Fruit fly (Drosophila melanogaster) whole organism, embryonic: ENCODE results near the gene form3.

Experiments used
- CG10431 ChIP-seq: fragments of 200-800 bp; sonication (Bioruptor generic); optimal IDR thresholded peaks from 3 replicates; lab custom pipeline; 2018; ENCODE audit warnings: missing biosample characterization, mild to moderate bottlenecking, missing genetic modification characterization
- CG12236 ChIP-seq: fragments of 200-800 bp; sonication (Bioruptor generic); optimal IDR thresholded peaks from 2 replicates; lab custom pipeline; 2016; ENCODE audit warnings: missing biosample characterization, missing genetic modification characterization
- CG12391 ChIP-seq: fragments of 200-800 bp; sonication (Bioruptor generic); optimal IDR thresholded peaks from 3 replicates; lab custom pipeline; 2018; ENCODE audit warnings: missing biosample characterization, mild to moderate bottlenecking, missing genetic modification characterization, moderate library complexity
- CG12744 ChIP-seq: fragments of 200-800 bp; sonication (Bioruptor generic); optimal IDR thresholded peaks from 2 replicates; lab custom pipeline; 2016; ENCODE audit warnings: missing biosample characterization, missing genetic modification characterization
- CG13123 ChIP-seq: fragments of 200-800 bp; sonication (Bioruptor generic); optimal IDR thresholded peaks from 2 replicates; lab custom pipeline; 2016; ENCODE audit warnings: missing biosample characterization, missing genetic modification characterization
- CG14965 ChIP-seq: fragments of 200-800 bp; sonication (Bioruptor generic); optimal IDR thresholded peaks from 2 replicates; lab custom pipeline; 2016; ENCODE audit warnings: missing biosample characterization, missing genetic modification characterization, borderline replicate concordance
- CG15011 ChIP-seq: fragments of 200-800 bp; sonication (Bioruptor generic); optimal IDR thresholded peaks from 3 replicates; lab custom pipeline; 2018; ENCODE audit warnings: missing biosample characterization, mild to moderate bottlenecking, missing genetic modification characterization
- CG15479 ChIP-seq: fragments of 200-800 bp; sonication (Bioruptor generic); optimal IDR thresholded peaks from 3 replicates; lab custom pipeline; 2019; ENCODE audit warnings: missing biosample characterization, mild to moderate bottlenecking, missing genetic modification characterization, moderate library complexity
- CG3065 ChIP-seq: fragments of 200-800 bp; sonication (Bioruptor generic); optimal IDR thresholded peaks from 2 replicates; lab custom pipeline; 2016; ENCODE audit warnings: missing biosample characterization, missing genetic modification characterization
- CG31224 ChIP-seq: fragments of 200-800 bp; sonication (Bioruptor generic); IDR thresholded peaks from 2 replicates; pipeline ENCODE4 v1.3.6; 2022; ENCODE audit warnings: missing biosample characterization, missing genetic modification characterization
- CG31388 ChIP-seq: fragments of 200-800 bp; sonication (Bioruptor generic); optimal IDR thresholded peaks from 2 replicates; lab custom pipeline; 2016; ENCODE audit warnings: missing biosample characterization, missing genetic modification characterization
- CG32532 ChIP-seq: fragments of 200-800 bp; sonication (Bioruptor generic); IDR thresholded peaks from 2 replicates; pipeline ENCODE4 v1.3.6; 2022; ENCODE audit warnings: missing biosample characterization, missing genetic modification characterization
- CG32772 ChIP-seq: fragments of 200-800 bp; sonication (Bioruptor generic); IDR thresholded peaks from 2 replicates; pipeline ENCODE4 v1.3.6; 2022; ENCODE audit warnings: missing biosample characterization, missing genetic modification characterization
- CG33557 ChIP-seq: fragments of 200-800 bp; sonication (Bioruptor generic); optimal IDR thresholded peaks from 2 replicates; lab custom pipeline; 2019; ENCODE audit warnings: missing biosample characterization, mild to moderate bottlenecking, missing genetic modification characterization, moderate library complexity
- CG34422 ChIP-seq: fragments of 200-800 bp; sonication (Bioruptor generic); IDR thresholded peaks from 3 replicates; pipeline ENCODE4 v1.3.6; 2022; ENCODE audit warnings: missing biosample characterization, missing genetic modification characterization
- CG4282 ChIP-seq: fragments of 200-800 bp; sonication (Bioruptor generic); optimal IDR thresholded peaks from 2 replicates; lab custom pipeline; 2016; ENCODE audit warnings: missing biosample characterization, missing genetic modification characterization
- CG6791 ChIP-seq: fragments of 200-800 bp; sonication (Bioruptor generic); IDR thresholded peaks from 3 replicates; pipeline ENCODE4 v1.3.6; 2022; ENCODE audit warnings: missing biosample characterization, missing genetic modification characterization; ENCODE audit not compliant: partially characterized antibody
- CG8290 ChIP-seq, 3 experiments: fragments of 200-800 bp; sonication (Bioruptor generic); optimal IDR thresholded peaks; 2 replicates each; lab custom pipeline; 2016 to 2019; ENCODE audit warnings: missing biosample characterization in 3 of 3, missing genetic modification characterization in 3 of 3, mild to moderate bottlenecking in 2 of 3, moderate library complexity in 1 of 3
- CG8478 ChIP-seq: fragments of >200 bp; optimal IDR thresholded peaks from 2 replicates; lab custom pipeline; 2018
- CG9876 ChIP-seq: fragments of 200-800 bp; sonication (Bioruptor generic); optimal IDR thresholded peaks from 2 replicates; lab custom pipeline; 2016; ENCODE audit warnings: missing biosample characterization, missing genetic modification characterization
- CG9932 ChIP-seq: fragments of 200-800 bp; sonication (Bioruptor generic); IDR thresholded peaks from 2 replicates; pipeline ENCODE4 v1.3.6; 2022; ENCODE audit warnings: missing biosample characterization, missing genetic modification characterization
- HLH3B ChIP-seq: fragments of 200-800 bp; sonication (Bioruptor generic); IDR thresholded peaks from 2 replicates; pipeline ENCODE4 v1.3.6; 2022; ENCODE audit warnings: missing biosample characterization, missing genetic modification characterization
- Hand ChIP-seq: fragments of 200-800 bp; sonication (Bioruptor generic); optimal IDR thresholded peaks from 2 replicates; lab custom pipeline; 2017; ENCODE audit warnings: mild to moderate bottlenecking, missing biosample characterization, missing genetic modification reagents, missing genetic modification characterization
- HmgZ ChIP-seq: fragments of 200-800 bp; sonication (Bioruptor generic); optimal IDR thresholded peaks from 2 replicates; lab custom pipeline; 2018; ENCODE audit warnings: missing biosample characterization, mild to moderate bottlenecking, missing genetic modification characterization
- Lhr ChIP-seq: fragments of 200-800 bp; sonication (Bioruptor generic); optimal IDR thresholded peaks from 3 replicates; lab custom pipeline; 2017; ENCODE audit warnings: mild to moderate bottlenecking, missing biosample characterization, missing genetic modification reagents, missing genetic modification characterization
- MTF-1 ChIP-seq: fragments of 200-800 bp; sonication (Bioruptor generic); optimal IDR thresholded peaks from 2 replicates; lab custom pipeline; 2018; ENCODE audit warnings: missing biosample characterization, mild to moderate bottlenecking, missing genetic modification characterization, borderline replicate concordance
- NC2β ChIP-seq: fragments of 200-800 bp; sonication (Bioruptor generic); optimal IDR thresholded peaks from 2 replicates; lab custom pipeline; 2016; ENCODE audit warnings: missing biosample characterization, missing genetic modification characterization
- NFAT ChIP-seq: fragments of 200-800 bp; sonication (Bioruptor generic); IDR thresholded peaks from 2 replicates; pipeline ENCODE4 v1.3.6; 2022; ENCODE audit warnings: missing biosample characterization, missing genetic modification characterization
- Nf-YC ChIP-seq: fragments of 200-800 bp; optimal IDR thresholded peaks from 3 replicates; lab custom pipeline; 2019; ENCODE audit warnings: missing biosample characterization, mild to moderate bottlenecking, missing genetic modification characterization, moderate library complexity
- Oli ChIP-seq: fragments of 200-800 bp; sonication (Bioruptor generic); optimal IDR thresholded peaks from 2 replicates; lab custom pipeline; 2018; ENCODE audit warnings: missing biosample characterization, mild to moderate bottlenecking, missing genetic modification characterization, moderate library complexity
- Sry-δ ChIP-seq: fragments of 200-800 bp; sonication (Bioruptor generic); optimal IDR thresholded peaks from 2 replicates; lab custom pipeline; 2016; ENCODE audit warnings: missing biosample characterization, missing genetic modification characterization
- Stat92E ChIP-seq, 3 experiments: fragments of >200 bp in 2 of 3; fragments of 200-800 bp in 1 of 3; sonication (Bioruptor generic) in 1 of 3; optimal IDR thresholded peaks; 2 replicates each; lab custom pipeline; 2017 to 2019; ENCODE audit warnings: missing biosample characterization in 3 of 3, missing genetic modification characterization in 3 of 3, mild to moderate bottlenecking in 1 of 3, moderate library complexity in 1 of 3
- al ChIP-seq: fragments of 200-800 bp; sonication (Bioruptor generic); IDR thresholded peaks from 2 replicates; pipeline ENCODE4 v1.3.6; 2022; ENCODE audit warnings: missing biosample characterization, missing genetic modification characterization
- bcd ChIP-seq: fragments of 200-800 bp; sonication (Bioruptor generic); optimal IDR thresholded peaks from 2 replicates; lab custom pipeline; 2017; ENCODE audit warnings: missing biosample characterization, mild to moderate bottlenecking, missing genetic modification characterization
- chif ChIP-seq, 2 experiments: fragments of 200-800 bp; sonication (Bioruptor generic); optimal IDR thresholded peaks; 3 replicates each; lab custom pipeline; 2016; ENCODE audit warnings: missing biosample characterization in 2 of 2, missing genetic modification characterization in 2 of 2
- chn ChIP-seq: fragments of 200-800 bp; sonication (Bioruptor generic); optimal IDR thresholded peaks from 2 replicates; lab custom pipeline; 2016; ENCODE audit warnings: missing biosample characterization, missing genetic modification characterization
- cwo ChIP-seq: fragments of 200-800 bp; sonication (Bioruptor generic); optimal IDR thresholded peaks from 3 replicates; lab custom pipeline; 2017; ENCODE audit warnings: missing biosample characterization, missing genetic modification characterization, mild to moderate bottlenecking, moderate library complexity, missing genetic modification reagents
- dimm ChIP-seq: fragments of 200-800 bp; sonication (Bioruptor generic); IDR thresholded peaks from 2 replicates; pipeline ENCODE4 v1.3.6; 2022; ENCODE audit warnings: missing biosample characterization, missing genetic modification characterization
- esg ChIP-seq: fragments of 200-800 bp; sonication (Bioruptor generic); conservative IDR thresholded peaks from 2 replicates; pipeline ENCODE4 v1.3.6; 2022; ENCODE audit warnings: missing biosample characterization, missing genetic modification characterization
- gem ChIP-seq: fragments of 200-800 bp; sonication (Bioruptor generic); optimal IDR thresholded peaks from 2 replicates; lab custom pipeline; 2019; ENCODE audit warnings: missing biosample characterization, mild to moderate bottlenecking, missing genetic modification characterization, moderate library complexity
- gfzf ChIP-seq: fragments of 200-800 bp; sonication (Bioruptor generic); optimal IDR thresholded peaks from 2 replicates; lab custom pipeline; 2016; ENCODE audit warnings: missing biosample characterization, mild to moderate bottlenecking, missing genetic modification characterization, moderate library complexity
- knrl ChIP-seq: fragments of 200-800 bp; sonication (Bioruptor generic); IDR thresholded peaks from 3 replicates; pipeline ENCODE4 v1.3.6; 2022; ENCODE audit warnings: missing biosample characterization, missing genetic modification characterization; ENCODE audit not compliant: partially characterized antibody
- lilli ChIP-seq: fragments of 200-800 bp; sonication (Bioruptor generic); optimal IDR thresholded peaks from 3 replicates; lab custom pipeline; 2016; ENCODE audit warnings: missing biosample characterization, missing genetic modification characterization
- nmo ChIP-seq: fragments of 200-800 bp; sonication (Bioruptor generic); optimal IDR thresholded peaks from 2 replicates; lab custom pipeline; 2018; ENCODE audit warnings: missing biosample characterization, mild to moderate bottlenecking, missing genetic modification characterization, moderate library complexity
- oc ChIP-seq: fragments of 200-800 bp; sonication (Bioruptor generic); optimal IDR thresholded peaks from 2 replicates; lab custom pipeline; 2018; ENCODE audit warnings: missing biosample characterization, mild to moderate bottlenecking, missing genetic modification characterization, moderate library complexity
- psq ChIP-seq: fragments of 200-800 bp; sonication (Bioruptor generic); optimal IDR thresholded peaks from 2 replicates; lab custom pipeline; 2017; ENCODE audit warnings: missing biosample characterization, missing genetic modification characterization
- salm ChIP-seq: fragments of 200-800 bp; sonication (Bioruptor generic); optimal IDR thresholded peaks from 2 replicates; lab custom pipeline; 2018; ENCODE audit warnings: missing biosample characterization, mild to moderate bottlenecking, missing genetic modification characterization
- ssp ChIP-seq: fragments of 200-800 bp; sonication (Bioruptor generic); IDR thresholded peaks from 2 replicates; pipeline ENCODE4 v1.3.6; 2022; ENCODE audit warnings: missing biosample characterization, missing genetic modification characterization
- stwl ChIP-seq: fragments of 200-800 bp; sonication (Bioruptor generic); optimal IDR thresholded peaks from 3 replicates; lab custom pipeline; 2018; ENCODE audit warnings: missing biosample characterization, mild to moderate bottlenecking, missing genetic modification characterization, moderate library complexity
- unpg ChIP-seq: fragments of 200-800 bp; sonication (Bioruptor generic); optimal IDR thresholded peaks from 3 replicates; lab custom pipeline; 2018; ENCODE audit warnings: missing biosample characterization, mild to moderate bottlenecking, missing genetic modification characterization, moderate library complexity

form3 gene

DNA sequence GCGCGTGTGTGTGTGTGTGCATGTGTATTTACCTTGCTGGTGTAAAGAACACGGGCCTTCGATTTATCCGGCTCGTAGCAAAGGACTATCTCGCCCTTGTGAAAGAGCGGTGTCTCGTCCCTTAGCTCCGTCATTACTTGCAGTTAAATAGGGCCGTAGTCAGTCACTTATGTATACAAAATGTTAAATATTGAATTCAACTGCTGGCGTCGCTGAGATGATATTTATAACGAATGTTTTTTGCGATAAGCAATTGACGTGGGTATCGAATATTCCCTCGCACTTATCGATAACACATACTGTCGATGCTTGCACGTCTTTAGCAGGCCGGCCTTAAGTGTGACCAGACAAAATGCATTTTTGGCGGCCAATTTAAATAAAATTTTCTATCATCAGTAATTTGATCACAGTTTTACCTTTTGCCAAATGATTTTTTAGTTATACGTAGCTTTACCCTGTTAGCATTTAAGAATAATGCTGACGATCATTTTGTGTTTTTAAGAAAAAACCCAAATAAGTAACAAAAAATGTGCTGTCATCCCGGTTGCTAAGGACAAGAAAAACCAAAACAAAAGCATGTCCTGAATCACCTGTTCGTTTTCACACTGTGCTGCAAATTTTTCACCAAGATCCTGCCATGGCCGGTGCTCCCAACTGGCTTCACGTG, 30.8 kb downstream of the form3 start, which contains the start of the genes msl-3 and BBS1 (continued):
- no peak for TF ChIP-seq CG12236 (GFP tag; lab: Kevin White, UChicago)
- TF ChIP-seq Sry-δ: peak; percentile 97
- TF ChIP-seq CG31224 (GFP tag; lab: Robert Waterston, UW): no peak
- no peak for TF ChIP-seq Oli (tag; lab: Kevin White, UChicago)
- TF ChIP-seq CG9876 (GFP tag; lab: Kevin White, UChicago): no peak
- TF ChIP-seq nmo (GFP tag; lab: Kevin White, UChicago): peak; percentile 55
- no peak for TF ChIP-seq unpg (GFP tag; lab: Kevin White, UChicago)
- no peak; the same call in 2 of the 3 replicates for TF ChIP-seq CG34422 (GFP tag; lab: Robert Waterston, UW)
- no peak for TF ChIP-seq CG8290 (GFP tag; optimal IDR thresholded peaks at IDR 0.05; lab: Kevin White, UChicago)
- TF ChIP-seq CG8290 (tag; optimal IDR thresholded peaks at IDR 0.05; lab: Kevin White, UChicago): no peak
- peak; percentile 72; the same call in 2 of the 3 replicates for TF ChIP-seq CG6791 (GFP tag; lab: Robert Waterston, UW)
- no peak for TF ChIP-seq Stat92E (GFP tag; optimal IDR thresholded peaks at IDR 0.05; lab: Kevin White, UChicago)
- no peak for TF ChIP-seq lilli (GFP tag; lab: Kevin White, UChicago)
- no peak for TF ChIP-seq CG12744 (GFP tag; lab: Kevin White, UChicago)
- no peak for TF ChIP-seq CG10431
- TF ChIP-seq CG3065: no peak
- no peak for TF ChIP-seq CG4282
- peak; percentile 40 for TF ChIP-seq HmgZ (tag; lab: Kevin White, UChicago)
- no peak for TF ChIP-seq CG31388 (GFP tag; lab: Kevin White, UChicago)
- no peak for TF ChIP-seq salm (tag; lab: Kevin White, UChicago)
- TF ChIP-seq psq (GFP tag; lab: Kevin White, UChicago): no peak
- no peak for TF ChIP-seq CG13123 (GFP tag; lab: Kevin White, UChicago)
- TF ChIP-seq CG12391: no peak
- no peak for TF ChIP-seq chn (GFP tag; lab: Kevin White, UChicago)
- TF ChIP-seq CG15479 (GFP tag; lab: Kevin White, UChicago): no peak
- TF ChIP-seq NFAT: no peak
- no peak for TF ChIP-seq al
- TF ChIP-seq CG9932 (GFP tag; lab: Robert Waterston, UW): no peak
- no peak for TF ChIP-seq CG32772 (GFP tag; lab: Robert Waterston, UW)
- TF ChIP-seq CG32532 (GFP tag; lab: Robert Waterston, UW): no peak
- no peak for TF ChIP-seq CG8478
- peak; percentile 59 for TF ChIP-seq knrl
- no peak for TF ChIP-seq Nf-YC (tag; lab: Kevin White, UChicago)
- no peak for TF ChIP-seq bcd (GFP tag; lab: Kevin White, UChicago)
- TF ChIP-seq cwo (GFP tag; lab: Kevin White, UChicago): no peak
- TF ChIP-seq stwl (tag; lab: Kevin White, UChicago): peak; percentile 88
- no peak for TF ChIP-seq CG15011 (GFP tag; lab: Kevin White, UChicago)
- no peak for TF ChIP-seq ssp
- no peak for TF ChIP-seq oc (tag; lab: Kevin White, UChicago)
- peak; percentile 28 for TF ChIP-seq Lhr (GFP tag; lab: Kevin White, UChicago)
- TF ChIP-seq gem (tag; lab: Kevin White, UChicago): no peak
- TF ChIP-seq CG14965 (GFP tag; lab: Kevin White, UChicago): no peak
- TF ChIP-seq CG33557 (GFP tag; lab: Kevin White, UChicago): no peak
- no peak for TF ChIP-seq chif (GFP tag; optimal IDR thresholded peaks at IDR 0.05; lab: Kevin White, UChicago)
- TF ChIP-seq gfzf (GFP tag; lab: Kevin White, UChicago): peak; percentile 49
- no peak for TF ChIP-seq NC2β (GFP tag; lab: Kevin White, UChicago)
- no peak for TF ChIP-seq MTF-1 (GFP tag; lab: Kevin White, UChicago)
- TF ChIP-seq esg (GFP tag; lab: Robert Waterston, UW): no peak
- no peak for TF ChIP-seq HLH3B (GFP tag; lab: Robert Waterston, UW)
- TF ChIP-seq dimm (GFP tag; lab: Robert Waterston, UW): no peak
- TF ChIP-seq Hand (GFP tag; lab: Kevin White, UChicago): no peak
